Worm (Caenorhabditis elegans): Measurements from ENCODE around the gene F32D1.7.

- TF ChIP-seq him-1 (tag; optimal IDR thresholded peaks at IDR 0.05) = no peak
- TF ChIP-seq dao-5 (tag; optimal IDR thresholded peaks at IDR 0.05) = no peak
Observed at ce11 chrV:4374625-4375024, 1.3 kb downstream of the F32D1.7 start, which contains the start of gene neg-1.
